Worm (Caenorhabditis elegans): ENCODE data around the gene ced-8.
A peak's percentile ranks its signal among the peaks of the same experiment; 100 is the strongest.

The ced-8 gene

ce11 chrX:8422020-8422419 lies 5.3 kb upstream of the ced-8 start, which contains the start of gene tag-123:
Gene tag-123, minus strand, starts transcription at chrX:8422055.
- TF ChIP-seq nhr-77 (tag; optimal IDR thresholded peaks at IDR 0.05) (peak; percentile 9), lin-13 (GFP tag; optimal IDR thresholded peaks at IDR 0.05) (peak; percentile 26), nhr-102 (tag; optimal IDR thresholded peaks at IDR 0.05) (peak; percentile 2), egl-27 (tag; optimal IDR thresholded peaks at IDR 0.05) (no peak), vab-7 (GFP tag; IDR thresholded peaks at IDR 0.05) (no peak), arid-1 (GFP tag; conservative IDR thresholded peaks at IDR 0.05) (0 out of 2 replicates have a peak, but pooled peaks have one; percentile 15), aha-1 (tag) (peak; percentile 98), nhr-25 (tag; optimal IDR thresholded peaks at IDR 0.05; ENCODE audit: borderline replicate concordance, insufficient read depth) (peak; percentile 7), daf-16 (GFP tag; optimal IDR thresholded peaks at IDR 0.05) (no peak), daf-16 (tag; optimal IDR thresholded peaks at IDR 0.05) (peak; percentile 51), unc-62 (GFP tag; optimal IDR thresholded peaks at IDR 0.05 in 1 of 2) (no peak), unc-62 (tag; optimal IDR thresholded peaks at IDR 0.05) (no peak), nhr-41 (GFP tag; IDR thresholded peaks at IDR 0.05) (no peak), nhr-237 (tag; optimal IDR thresholded peaks at IDR 0.05) (no peak), nhr-28 (tag; optimal IDR thresholded peaks at IDR 0.05) (peak; percentile 16), mes-2 (tag; optimal IDR thresholded peaks at IDR 0.05; ENCODE audit: poor library complexity, severe bottlenecking) (peak; percentile 77), F10B5.3 (tag; optimal IDR thresholded peaks at IDR 0.05) (peak; percentile 37), pha-4 (GFP tag; IDR thresholded peaks at IDR 0.05) (0 out of 2 replicates have a peak, but pooled peaks have one; percentile 9), pha-4 (tag; optimal IDR thresholded peaks at IDR 0.05) (peak; percentile 68), lin-39 (tag; optimal IDR thresholded peaks at IDR 0.05) (no peak), F37D6.2 (tag; optimal IDR thresholded peaks at IDR 0.05) (no peak), fkh-10 (GFP tag; optimal IDR thresholded peaks at IDR 0.05) (peak; percentile 46), T26A8.4 (GFP tag; IDR thresholded peaks at IDR 0.05) (0 out of 2 replicates have a peak, but pooled peaks have one; percentile 19), ama-1 (optimal IDR thresholded peaks at IDR 0.05) (no peak), dve-1 (tag; optimal IDR thresholded peaks at IDR 0.05; ENCODE audit: insufficient read depth) (peak; percentile 69), hlh-11 (tag; optimal IDR thresholded peaks at IDR 0.05) (peak; percentile 32), mxl-3 (GFP tag; optimal IDR thresholded peaks at IDR 0.05) (no peak), lsy-2 (tag; optimal IDR thresholded peaks at IDR 0.05) (peak in 1 of 2 experiments; percentile 73), hif-1 (tag; optimal IDR thresholded peaks at IDR 0.05) (peak in 1 of 2 experiments; percentile 47), nhr-6 (tag; optimal IDR thresholded peaks at IDR 0.05) (peak; percentile 71), dpl-1 (GFP tag; optimal IDR thresholded peaks at IDR 0.05) (peak; percentile 59), mep-1 (tag; optimal IDR thresholded peaks at IDR 0.05) (peak; percentile 74), R02D3.7 (tag; optimal IDR thresholded peaks at IDR 0.05) (peak; percentile 53), rbr-2 (tag; optimal IDR thresholded peaks at IDR 0.05) (peak; percentile 40), hlh-30 (tag; optimal IDR thresholded peaks at IDR 0.05; ENCODE audit: insufficient read depth) (peak; percentile 56), madf-9 (GFP tag; conservative IDR thresholded peaks at IDR 0.05) (no peak)

ce11 chrX:8421594-8421993 lies 4.9 kb upstream of the ced-8 start:
- TF ChIP-seq snpc-1.2 (GFP tag; IDR thresholded peaks at IDR 0.05) (no peak), dmd-6 (GFP tag; IDR thresholded peaks at IDR 0.05) (peak; percentile 81)

ce11 chrX:8419252-8419651 lies 2.5 kb upstream of the ced-8 start:
- TF ChIP-seq pha-4 (GFP tag; IDR thresholded peaks at IDR 0.05) = peak; percentile 63
- TF ChIP-seq pha-4 (tag; optimal IDR thresholded peaks at IDR 0.05) = no peak
- TF ChIP-seq lin-13 (GFP tag; optimal IDR thresholded peaks at IDR 0.05) = peak; percentile 7
- TF ChIP-seq ceh-44 (GFP tag; IDR thresholded peaks at IDR 0.05) = no peak
- peak; percentile 50 for TF ChIP-seq mes-2 (tag; optimal IDR thresholded peaks at IDR 0.05; ENCODE audit: poor library complexity, severe bottlenecking)
- TF ChIP-seq ctbp-1 (GFP tag; IDR thresholded peaks at IDR 0.05) = no peak
- TF ChIP-seq skn-1 (tag; optimal IDR thresholded peaks at IDR 0.05) = no peak
- TF ChIP-seq daf-16 (GFP tag; optimal IDR thresholded peaks at IDR 0.05) = no peak
- TF ChIP-seq daf-16 (tag; optimal IDR thresholded peaks at IDR 0.05) = peak; percentile 37
- no peak for TF ChIP-seq php-3 (GFP tag; IDR thresholded peaks at IDR 0.05)
- peak; percentile 18 for TF ChIP-seq nhr-6 (tag; optimal IDR thresholded peaks at IDR 0.05)
- no peak for TF ChIP-seq F37D6.2 (tag; optimal IDR thresholded peaks at IDR 0.05)
- peak; percentile 62; the same call in 1 of the 2 replicates for TF ChIP-seq F26F4.8 (GFP tag; conservative IDR thresholded peaks at IDR 0.05)
- peak in 1 of 2 experiments; percentile 77 for TF ChIP-seq unc-62 (GFP tag; optimal IDR thresholded peaks at IDR 0.05 in 1 of 2)
- no peak for TF ChIP-seq unc-62 (tag; optimal IDR thresholded peaks at IDR 0.05)
- TF ChIP-seq cey-2 (tag; optimal IDR thresholded peaks at IDR 0.05; ENCODE audit: borderline replicate concordance, insufficient read depth) = no peak
- no peak for TF ChIP-seq ceh-32 (tag; optimal IDR thresholded peaks at IDR 0.05; ENCODE audit: poor library complexity)
- TF ChIP-seq nhr-237 (tag; optimal IDR thresholded peaks at IDR 0.05) = no peak
- peak; percentile 19 for TF ChIP-seq mep-1 (tag; optimal IDR thresholded peaks at IDR 0.05)
- TF ChIP-seq Y48G9A.11 (GFP tag; IDR thresholded peaks at IDR 0.05) = no peak
- peak; percentile 46 for TF ChIP-seq dve-1 (tag; optimal IDR thresholded peaks at IDR 0.05; ENCODE audit: insufficient read depth)
- peak; percentile 76 for TF ChIP-seq snpc-1.2 (GFP tag; IDR thresholded peaks at IDR 0.05)

Measured in whole organism, L4 larva.